Fruit fly (Drosophila melanogaster): Measurements from ENCODE around the gene Kif19A.

Kif19A gene

DNA sequence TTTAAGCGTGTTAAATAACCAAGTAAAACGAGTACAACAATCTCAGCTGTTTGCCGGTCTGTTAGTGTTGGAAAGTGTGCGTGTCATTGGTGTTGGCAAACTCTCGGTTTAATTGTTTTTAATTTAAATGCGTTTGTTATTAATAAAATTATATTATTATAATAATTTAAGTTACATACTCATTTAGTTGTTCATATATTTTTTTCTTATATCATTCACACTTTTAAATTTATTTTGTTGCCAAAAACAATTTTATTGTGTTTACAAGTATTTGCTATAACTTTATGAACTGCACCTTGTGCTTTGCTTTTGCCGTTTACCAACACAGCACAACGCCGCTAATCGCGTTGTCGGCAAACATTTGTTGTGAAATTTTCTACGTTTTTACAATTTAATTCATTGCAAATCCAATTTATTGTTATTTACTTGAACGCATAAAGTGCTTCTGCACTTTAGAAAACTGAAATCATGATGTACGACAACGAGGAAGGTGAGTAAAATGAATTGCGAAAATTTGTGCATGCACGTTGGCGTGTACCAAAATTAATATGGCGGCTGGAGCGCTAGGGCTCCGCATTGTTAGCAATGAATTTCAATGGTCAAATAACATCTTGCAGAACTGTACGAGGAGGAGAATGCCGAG, 7.3 kb upstream of the Kif19A start, which contains the start of the genes 140up and Polr2B (continued):
- TF ChIP-seq al (GFP tag; IDR thresholded peaks at IDR 0.05), result peak; percentile 90
- peak; percentile 78 for TF ChIP-seq vfl (GFP tag; optimal IDR thresholded peaks at IDR 0.05)
- TF ChIP-seq CG2712 (tag; optimal IDR thresholded peaks at IDR 0.05), result peak; percentile 96
- peak; percentile 73 for TF ChIP-seq CG2875 (GFP tag; optimal IDR thresholded peaks at IDR 0.05)
- peak; percentile 47 for TF ChIP-seq CG1792 (GFP tag; optimal IDR thresholded peaks at IDR 0.05)
- peak; percentile 80; the same call in 2 of the 3 replicates for TF ChIP-seq jigr1 (GFP tag; IDR thresholded peaks at IDR 0.05)
- TF ChIP-seq gce (GFP tag; IDR thresholded peaks at IDR 0.05), result peak; percentile 63; the same call in 2 of the 3 replicates
- peak; percentile 92 for TF ChIP-seq unpg (GFP tag; optimal IDR thresholded peaks at IDR 0.05)
- no peak for TF ChIP-seq CG12769 (tag; optimal IDR thresholded peaks at IDR 0.05)
- TF ChIP-seq CHES-1-like (GFP tag; optimal IDR thresholded peaks at IDR 0.05), result peak; percentile 76
- peak; percentile 75 for TF ChIP-seq onecut (GFP tag; IDR thresholded peaks at IDR 0.05)
- TF ChIP-seq CG10543 (GFP tag; optimal IDR thresholded peaks at IDR 0.05), result peak; percentile 93
- no peak for TF ChIP-seq yki (optimal IDR thresholded peaks at IDR 0.05)
- no peak for TF ChIP-seq Hr78 (GFP tag; optimal IDR thresholded peaks at IDR 0.05)
- TF ChIP-seq CG31441 (GFP tag; IDR thresholded peaks at IDR 0.05), result peak; percentile 94
- peak; percentile 96 for TF ChIP-seq Med (GFP tag)
- peak; percentile 86 for TF ChIP-seq Nf-YC (tag; optimal IDR thresholded peaks at IDR 0.05)
- TF ChIP-seq Doc2 (GFP tag; IDR thresholded peaks at IDR 0.05), result peak; percentile 71; the same call in 1 of the 2 replicates
- 0 out of 4 replicates have a peak, but pooled peaks have one; percentile 27 for TF ChIP-seq Dll (GFP tag; IDR thresholded peaks at IDR 0.05; ENCODE audit: partially characterized antibody)
- peak; percentile 60 for TF ChIP-seq CG16863 (GFP tag; optimal IDR thresholded peaks at IDR 0.05)

- no peak for TF ChIP-seq CG32767 (GFP tag; IDR thresholded peaks at IDR 0.05)
- peak; percentile 39 for TF ChIP-seq CG10462 (GFP tag; optimal IDR thresholded peaks at IDR 0.05)
- TF ChIP-seq CG10431 (GFP tag; optimal IDR thresholded peaks at IDR 0.05), result no peak
- no peak for TF ChIP-seq Poxn (GFP tag; IDR thresholded peaks at IDR 0.05)
- no peak for TF ChIP-seq CG43689 (GFP tag; IDR thresholded peaks at IDR 0.05)
- no peak for TF ChIP-seq C15 (GFP tag; IDR thresholded peaks at IDR 0.05)
- no peak; the same call in 2 of the 3 replicates for TF ChIP-seq gce (GFP tag; IDR thresholded peaks at IDR 0.05)
- peak; percentile 61 for TF ChIP-seq CG9817 (tag; optimal IDR thresholded peaks at IDR 0.05)
- peak; percentile 15 for TF ChIP-seq salm (tag; optimal IDR thresholded peaks at IDR 0.05)
- no peak for TF ChIP-seq org-1 (GFP tag; optimal IDR thresholded peaks at IDR 0.05)
- TF ChIP-seq CG10654 (GFP tag; optimal IDR thresholded peaks at IDR 0.05), result peak; percentile 74
- TF ChIP-seq CG12155 (GFP tag; optimal IDR thresholded peaks at IDR 0.05), result peak; percentile 80
- peak; percentile 74 for TF ChIP-seq CG2712 (tag; optimal IDR thresholded peaks at IDR 0.05)
- no peak for TF ChIP-seq bbx (GFP tag; IDR thresholded peaks at IDR 0.05; ENCODE audit: partially characterized antibody)
- peak; percentile 43 for TF ChIP-seq Atf3 (GFP tag; optimal IDR thresholded peaks at IDR 0.05)
- peak; percentile 60; the same call in 2 of the 3 replicates for TF ChIP-seq dysf (GFP tag; IDR thresholded peaks at IDR 0.05)
- TF ChIP-seq Dbx (GFP tag; IDR thresholded peaks at IDR 0.05), result peak; percentile 75
- no peak for TF ChIP-seq CG10959 (GFP tag; IDR thresholded peaks at IDR 0.05)
- TF ChIP-seq az2 (GFP tag; optimal IDR thresholded peaks at IDR 0.05), result peak; percentile 70
- TF ChIP-seq gt (GFP tag; IDR thresholded peaks at IDR 0.05), result no peak
- 0 out of 2 replicates have a peak, but pooled peaks have one; percentile 33 for TF ChIP-seq Rx (GFP tag; IDR thresholded peaks at IDR 0.05)
- TF ChIP-seq CG11093 (GFP tag; IDR thresholded peaks at IDR 0.05), result no peak
- peak; percentile 61 for TF ChIP-seq CG3995 (GFP tag; optimal IDR thresholded peaks at IDR 0.05)
- TF ChIP-seq Sox102F (GFP tag; optimal IDR thresholded peaks at IDR 0.05), result peak; percentile 63
- TF ChIP-seq CG11085 (GFP tag; IDR thresholded peaks at IDR 0.05), result no peak
- no peak for TF ChIP-seq nom (GFP tag; optimal IDR thresholded peaks at IDR 0.05)
- peak; percentile 68; the same call in 1 of the 3 replicates for TF ChIP-seq CG11456 (GFP tag; IDR thresholded peaks at IDR 0.05)
- peak; percentile 66 for TF ChIP-seq CG9727 (GFP tag; optimal IDR thresholded peaks at IDR 0.05)
- TF ChIP-seq gfzf (GFP tag; optimal IDR thresholded peaks at IDR 0.05), result peak; percentile 75
- TF ChIP-seq peb (GFP tag; IDR thresholded peaks at IDR 0.05), result 0 out of 2 replicates have a peak, but pooled peaks have one; percentile 18
- TF ChIP-seq Dek (tag; optimal IDR thresholded peaks at IDR 0.05), result peak; percentile 38
- TF ChIP-seq Dref (GFP tag; IDR thresholded peaks at IDR 0.05), result 0 out of 2 replicates have a peak, but pooled peaks have one; percentile 8
Measured at dm6 chr3R:14122347-14122812, 4.1 kb upstream of the Kif19A start, which contains the start of the genes Abi and twf. Gene Abi (minus strand): TSS chr3R:14122420. Gene twf (plus strand): TSS chr3R:14122654.
